Fruit fly (Drosophila melanogaster) whole organism, embryonic: ENCODE measurements around the gene edin.

ENCODE experiments used
- CG10209 ChIP-seq: fragments of 200-800 bp; sonication (Bioruptor generic); optimal IDR thresholded peaks from 3 replicates; lab custom pipeline; 2017; ENCODE audit warnings: missing biosample characterization, mild to moderate bottlenecking, missing genetic modification characterization, missing genetic modification reagents
- CG12659 ChIP-seq: fragments of 200-800 bp; sonication (Bioruptor generic); optimal IDR thresholded peaks from 3 replicates; lab custom pipeline; 2017; ENCODE audit warnings: mild to moderate bottlenecking, missing biosample characterization, missing genetic modification reagents, missing genetic modification characterization
- CG12942 ChIP-seq: fragments of 200-800 bp; sonication (Bioruptor generic); optimal IDR thresholded peaks from 3 replicates; lab custom pipeline; 2016; ENCODE audit warnings: missing biosample characterization, missing genetic modification characterization
- CG14710 ChIP-seq: fragments of 200-800 bp; sonication (Bioruptor generic); optimal IDR thresholded peaks from 3 replicates; lab custom pipeline; 2019; ENCODE audit warnings: missing biosample characterization, mild to moderate bottlenecking, missing genetic modification characterization, moderate library complexity
- CG15696 ChIP-seq: fragments of 200-800 bp; sonication (Bioruptor generic); optimal IDR thresholded peaks from 2 replicates; lab custom pipeline; 2019; ENCODE audit warnings: missing biosample characterization, mild to moderate bottlenecking, missing genetic modification characterization, moderate library complexity
- CG17361 ChIP-seq: fragments of 200-800 bp; sonication (Bioruptor generic); IDR thresholded peaks from 3 replicates; pipeline ENCODE4 v1.3.6; 2022; ENCODE audit warnings: missing biosample characterization, missing genetic modification characterization
- CG17385 ChIP-seq: fragments of 200-800 bp; sonication (Bioruptor generic); optimal IDR thresholded peaks from 3 replicates; lab custom pipeline; 2018; ENCODE audit warnings: missing biosample characterization, mild to moderate bottlenecking, missing genetic modification characterization
- CG2889 ChIP-seq: fragments of 200-800 bp; sonication (Bioruptor generic); IDR thresholded peaks from 3 replicates; pipeline ENCODE4 v1.3.6; 2022; ENCODE audit warnings: missing biosample characterization, missing genetic modification characterization
- CG31441 ChIP-seq: fragments of 200-800 bp; sonication (Bioruptor generic); IDR thresholded peaks from 2 replicates; pipeline ENCODE4 v1.3.6; 2022; ENCODE audit warnings: missing biosample characterization, missing genetic modification characterization
- CG34376 ChIP-seq: fragments of 200-800 bp; sonication (Bioruptor generic); optimal IDR thresholded peaks from 2 replicates; lab custom pipeline; 2018; ENCODE audit warnings: missing biosample characterization, mild to moderate bottlenecking, missing genetic modification characterization
- CG4404 ChIP-seq: fragments of 200-800 bp; sonication (Bioruptor generic); IDR thresholded peaks from 2 replicates; pipeline ENCODE4 v1.3.6; 2022; ENCODE audit warnings: missing biosample characterization, missing genetic modification characterization
- CG4707 ChIP-seq: fragments of 200-800 bp; sonication (Bioruptor generic); optimal IDR thresholded peaks from 2 replicates; lab custom pipeline; 2018; ENCODE audit warnings: missing biosample characterization, mild to moderate bottlenecking, missing genetic modification characterization, moderate library complexity
- CG4820 ChIP-seq: fragments of 200-800 bp; sonication (Bioruptor generic); optimal IDR thresholded peaks from 3 replicates; lab custom pipeline; 2016; ENCODE audit warnings: missing biosample characterization, missing genetic modification characterization
- CG6813 ChIP-seq: fragments of 200-800 bp; sonication (Bioruptor generic); optimal IDR thresholded peaks from 2 replicates; lab custom pipeline; 2017; ENCODE audit warnings: missing biosample characterization, missing genetic modification characterization, mild to moderate bottlenecking, moderate library complexity, missing genetic modification reagents
- CG7987 ChIP-seq: fragments of 200-800 bp; sonication (Bioruptor generic); optimal IDR thresholded peaks from 2 replicates; lab custom pipeline; 2018; ENCODE audit warnings: missing biosample characterization, mild to moderate bottlenecking, missing genetic modification characterization, moderate library complexity
- CG8290 ChIP-seq, 3 experiments: fragments of 200-800 bp; sonication (Bioruptor generic); optimal IDR thresholded peaks; 2 replicates each; lab custom pipeline; 2016 to 2019; ENCODE audit warnings: missing biosample characterization in 3 of 3, missing genetic modification characterization in 3 of 3, mild to moderate bottlenecking in 2 of 3, moderate library complexity in 1 of 3
- CrebB ChIP-seq: fragments of 200-800 bp; sonication (Bioruptor generic); optimal IDR thresholded peaks from 3 replicates; lab custom pipeline; 2018; ENCODE audit warnings: missing biosample characterization, mild to moderate bottlenecking, missing genetic modification characterization
- Deaf1 ChIP-seq: fragments of 200-800 bp; optimal IDR thresholded peaks from 3 replicates; lab custom pipeline; 2019; ENCODE audit warnings: missing biosample characterization, mild to moderate bottlenecking, missing genetic modification characterization, moderate library complexity
- Dek ChIP-seq: fragments of 200-800 bp; sonication (Bioruptor generic); optimal IDR thresholded peaks from 3 replicates; lab custom pipeline; 2019; ENCODE audit warnings: missing biosample characterization, mild to moderate bottlenecking, missing genetic modification characterization, moderate library complexity
- Dfd ChIP-seq, 2 experiments: fragments of >200 bp; optimal IDR thresholded peaks; 2 replicates each; lab custom pipeline; 2017; ENCODE audit warnings: missing biosample characterization in 2 of 2, missing genetic modification characterization in 2 of 2
- E2f1 ChIP-seq: fragments of 200-800 bp; sonication (Bioruptor generic); IDR thresholded peaks from 2 replicates; pipeline ENCODE4 v1.3.6; 2022; ENCODE audit warnings: missing biosample characterization, missing genetic modification characterization
- ERR ChIP-seq: fragments of 200-800 bp; sonication (Bioruptor generic); optimal IDR thresholded peaks from 2 replicates; lab custom pipeline; 2016; ENCODE audit warnings: missing biosample characterization, missing genetic modification characterization
- Elba2 ChIP-seq: fragments of 200-800 bp; sonication (Bioruptor generic); optimal IDR thresholded peaks from 3 replicates; lab custom pipeline; 2016; ENCODE audit warnings: missing biosample characterization, missing genetic modification characterization
- Ets65A ChIP-seq: fragments of 200-800 bp; sonication (Bioruptor generic); peaks from one replicate; lab custom pipeline; 2016; ENCODE audit warnings: missing biosample characterization, missing genetic modification characterization
- Fer2 ChIP-seq: fragments of 200-800 bp; sonication (Bioruptor generic); optimal IDR thresholded peaks from 2 replicates; lab custom pipeline; 2018; ENCODE audit warnings: missing biosample characterization, mild to moderate bottlenecking, missing genetic modification characterization, moderate library complexity
- Lhr ChIP-seq: fragments of 200-800 bp; sonication (Bioruptor generic); optimal IDR thresholded peaks from 3 replicates; lab custom pipeline; 2017; ENCODE audit warnings: mild to moderate bottlenecking, missing biosample characterization, missing genetic modification reagents, missing genetic modification characterization
- MBD-R2 ChIP-seq: fragments of 200-800 bp; sonication (Bioruptor generic); IDR thresholded peaks from 2 replicates; pipeline ENCODE4 v1.3.6; 2022; ENCODE audit warnings: missing biosample characterization, missing genetic modification characterization
- NC2α ChIP-seq: fragments of 200-800 bp; sonication (Bioruptor generic); optimal IDR thresholded peaks from 2 replicates; lab custom pipeline; 2016; ENCODE audit warnings: missing biosample characterization, missing genetic modification characterization
- Rfx ChIP-seq: fragments of 200-800 bp; sonication (Bioruptor generic); IDR thresholded peaks from 2 replicates; pipeline ENCODE4 v1.3.6; 2022; ENCODE audit warnings: missing biosample characterization, missing genetic modification characterization
- Six4 ChIP-seq: fragments of 200-800 bp; sonication (Bioruptor generic); optimal IDR thresholded peaks from 2 replicates; lab custom pipeline; 2016; ENCODE audit warnings: missing biosample characterization, missing genetic modification characterization
- ab ChIP-seq: fragments of 200-800 bp; sonication (Bioruptor generic); optimal IDR thresholded peaks from 2 replicates; lab custom pipeline; 2016; ENCODE audit warnings: missing biosample characterization, missing genetic modification characterization
- bbx ChIP-seq: fragments of 200-800 bp; sonication (Bioruptor generic); IDR thresholded peaks from 2 replicates; pipeline ENCODE4 v1.3.6; 2022; ENCODE audit warnings: missing biosample characterization, missing genetic modification characterization; ENCODE audit not compliant: partially characterized antibody
- btn ChIP-seq: fragments of 200-800 bp; sonication (Bioruptor generic); optimal IDR thresholded peaks from 2 replicates; lab custom pipeline; 2016; ENCODE audit warnings: missing biosample characterization, missing genetic modification characterization
- chinmo ChIP-seq: fragments of 200-800 bp; sonication (Bioruptor generic); IDR thresholded peaks from 4 replicates; pipeline ENCODE4 v1.3.6; 2022; ENCODE audit warnings: missing biosample characterization, missing genetic modification characterization; ENCODE audit not compliant: partially characterized antibody
- danr ChIP-seq: fragments of 200-800 bp; sonication (Bioruptor generic); IDR thresholded peaks from 2 replicates; pipeline ENCODE4 v1.3.6; 2022; ENCODE audit warnings: missing biosample characterization, missing genetic modification characterization
- dimm ChIP-seq: fragments of 200-800 bp; sonication (Bioruptor generic); IDR thresholded peaks from 2 replicates; pipeline ENCODE4 v1.3.6; 2022; ENCODE audit warnings: missing biosample characterization, missing genetic modification characterization
- en ChIP-seq: fragments of 200-800 bp; sonication (Bioruptor generic); optimal IDR thresholded peaks from 2 replicates; lab custom pipeline; 2016; ENCODE audit warnings: missing biosample characterization, missing genetic modification characterization
- exex ChIP-seq: fragments of 200-800 bp; sonication (Bioruptor generic); optimal IDR thresholded peaks from 4 replicates; lab custom pipeline; 2018; ENCODE audit warnings: missing biosample characterization, mild to moderate bottlenecking, missing genetic modification characterization, moderate library complexity
- eyg ChIP-seq: fragments of 200-800 bp; sonication (Bioruptor generic); optimal IDR thresholded peaks from 3 replicates; lab custom pipeline; 2016; ENCODE audit warnings: missing biosample characterization, missing genetic modification characterization
- ftz-f1 ChIP-seq: fragments of 200-800 bp; sonication (Bioruptor generic); optimal IDR thresholded peaks from 2 replicates; lab custom pipeline; 2016; ENCODE audit warnings: missing biosample characterization, missing genetic modification characterization
- grn ChIP-seq: fragments of 200-800 bp; sonication (Bioruptor generic); optimal IDR thresholded peaks from 3 replicates; lab custom pipeline; 2017; ENCODE audit warnings: missing biosample characterization, missing genetic modification characterization
- gsb ChIP-seq: fragments of 200-800 bp; sonication (Bioruptor generic); IDR thresholded peaks from 2 replicates; pipeline ENCODE4 v1.3.6; 2022; ENCODE audit warnings: missing biosample characterization, missing genetic modification characterization
- lab ChIP-seq: fragments of 200-800 bp; sonication (Bioruptor generic); optimal IDR thresholded peaks from 3 replicates; lab custom pipeline; 2017; ENCODE audit warnings: missing biosample characterization, missing genetic modification characterization, mild to moderate bottlenecking, moderate library complexity, missing genetic modification reagents
- mirr ChIP-seq: fragments of 200-800 bp; sonication (Bioruptor generic); optimal IDR thresholded peaks from 3 replicates; lab custom pipeline; 2018; ENCODE audit warnings: missing biosample characterization, mild to moderate bottlenecking, missing genetic modification characterization
- oc ChIP-seq: fragments of 200-800 bp; sonication (Bioruptor generic); optimal IDR thresholded peaks from 2 replicates; lab custom pipeline; 2018; ENCODE audit warnings: missing biosample characterization, mild to moderate bottlenecking, missing genetic modification characterization, moderate library complexity
- prd ChIP-seq, 3 experiments: fragments of >200 bp in 2 of 3; fragments of 200-800 bp in 1 of 3; sonication (Bioruptor generic) in 1 of 3; optimal IDR thresholded peaks in 2 of 3; IDR thresholded peaks in 1 of 3; 2 replicates in 2 of 3; 3 replicates in 1 of 3; pipeline versions ENCODE4 v1.3.6 to Lab custom; 2017 to 2022; ENCODE audit warnings: missing biosample characterization in 1 of 3, missing genetic modification characterization in 1 of 3
- pros ChIP-seq: fragments of 200-800 bp; sonication (Bioruptor generic); optimal IDR thresholded peaks from 3 replicates; lab custom pipeline; 2019; ENCODE audit warnings: missing biosample characterization, mild to moderate bottlenecking, missing genetic modification characterization, moderate library complexity
- slou ChIP-seq: fragments of 200-800 bp; sonication (Bioruptor generic); optimal IDR thresholded peaks from 3 replicates; lab custom pipeline; 2016; ENCODE audit warnings: missing biosample characterization, missing genetic modification characterization
- trem ChIP-seq: fragments of 200-800 bp; optimal IDR thresholded peaks from 3 replicates; lab custom pipeline; 2019; ENCODE audit warnings: missing biosample characterization, mild to moderate bottlenecking, missing genetic modification characterization, moderate library complexity
- vnd ChIP-seq: fragments of 200-800 bp; sonication (Bioruptor generic); IDR thresholded peaks from 3 replicates; pipeline ENCODE4 v1.3.6; 2022; ENCODE audit warnings: missing biosample characterization, missing genetic modification characterization; ENCODE audit not compliant: partially characterized antibody
- zen2 ChIP-seq: fragments of 200-800 bp; sonication (Bioruptor generic); IDR thresholded peaks from 3 replicates; pipeline ENCODE4 v1.3.6; 2022; ENCODE audit warnings: missing biosample characterization, missing genetic modification characterization; ENCODE audit not compliant: partially characterized antibody

edin gene

DNA sequence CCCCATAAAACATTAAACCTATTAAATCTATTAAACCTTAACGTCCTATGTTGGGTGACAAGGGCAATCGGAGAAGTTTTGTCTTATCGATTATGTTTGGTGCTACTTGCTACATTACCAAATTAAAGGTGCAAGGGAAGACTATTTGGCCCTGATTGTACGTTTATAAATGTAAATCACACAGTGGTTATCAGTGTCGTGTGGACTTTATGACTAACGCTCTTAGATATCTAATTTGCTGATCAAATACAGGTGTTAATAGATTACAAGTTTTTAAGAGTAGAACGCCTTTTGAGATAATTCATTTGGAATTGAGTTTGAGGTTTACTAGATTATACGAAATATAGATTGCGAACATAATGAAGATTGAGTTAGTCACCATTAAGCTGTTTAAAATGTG, 44.2 kb downstream of the edin start (continued):
- TF ChIP-seq zen2 (no peak), CG17385 (GFP tag; lab: Kevin White, UChicago) (no peak), Elba2 (GFP tag; lab: Kevin White, UChicago) (no peak), NC2α (GFP tag; lab: Kevin White, UChicago) (no peak), CG31441 (GFP tag; lab: Robert Waterston, UW) (no peak), CG2889 (GFP tag; lab: Robert Waterston, UW) (no peak), CG4820 (GFP tag; lab: Kevin White, UChicago) (no peak), E2f1 (GFP tag; lab: Robert Waterston, UW) (no peak), CG8290 (GFP tag; optimal IDR thresholded peaks at IDR 0.05; lab: Kevin White, UChicago) (no peak), CG8290 (tag; optimal IDR thresholded peaks at IDR 0.05; lab: Kevin White, UChicago) (no peak), Dfd (GFP tag; optimal IDR thresholded peaks at IDR 0.05; lab: Kevin White, UChicago) (no peak), CG4707 (GFP tag; lab: Kevin White, UChicago) (no peak), CG7987 (peak; percentile 44), Lhr (GFP tag; lab: Kevin White, UChicago) (no peak), CG12659 (GFP tag; lab: Kevin White, UChicago) (peak; percentile 24), danr (no peak), CG17361 (GFP tag; lab: Robert Waterston, UW) (no peak), Fer2 (no peak), dimm (GFP tag; lab: Robert Waterston, UW) (no peak), CG34376 (GFP tag; lab: Kevin White, UChicago) (peak; percentile 88), ERR (GFP tag; lab: Kevin White, UChicago) (no peak), pros (GFP tag; lab: Kevin White, UChicago) (no peak), MBD-R2 (no peak), mirr (GFP tag; lab: Kevin White, UChicago) (peak; percentile 66), lab (GFP tag; lab: Kevin White, UChicago) (peak; percentile 81), ab (GFP tag; lab: Kevin White, UChicago) (no peak), chinmo (GFP tag; lab: Robert Waterston, UW) (no peak), bbx (GFP tag; lab: Robert Waterston, UW) (no peak), grn (peak; percentile 62), oc (tag; lab: Kevin White, UChicago) (no peak), CrebB (tag; lab: Kevin White, UChicago) (peak; percentile 46), prd (optimal IDR thresholded peaks at IDR 0.05; lab: Kevin White, UChicago) (no peak), prd (GFP tag; IDR thresholded peaks at IDR 0.05; lab: Robert Waterston, UW) (no peak), Six4 (no peak), CG6813 (GFP tag; lab: Kevin White, UChicago) (peak; percentile 43), exex (tag; lab: Kevin White, UChicago) (peak; percentile 88), CG10209 (GFP tag; lab: Kevin White, UChicago) (no peak), ftz-f1 (GFP tag; lab: Kevin White, UChicago) (no peak), gsb (GFP tag; lab: Robert Waterston, UW) (no peak), btn (GFP tag; lab: Kevin White, UChicago) (no peak), CG12942 (GFP tag; lab: Kevin White, UChicago) (no peak), CG4404 (GFP tag; lab: Robert Waterston, UW) (no peak), CG14710 (tag; lab: Kevin White, UChicago) (no peak), trem (tag; lab: Kevin White, UChicago) (no peak), Dek (no peak), Rfx (GFP tag; lab: Robert Waterston, UW) (no peak; the same call in 1 of the 2 replicates), Ets65A (GFP tag; lab: Kevin White, UChicago) (no peak), vnd (GFP tag; lab: Robert Waterston, UW) (no peak), Deaf1 (tag; lab: Kevin White, UChicago) (no peak), slou (GFP tag; lab: Kevin White, UChicago) (no peak), en (no peak), CG15696 (no peak), eyg (GFP tag; lab: Kevin White, UChicago) (no peak)
